Fruit fly (Drosophila melanogaster): Measurements from ENCODE around the gene CG7394.
"Not testable (repeated sequence)": the region's sequence is repeated elsewhere in the genome, so short reads cannot be mapped to it uniquely, and the experiment has no call there.

The CG7394 gene

DNA sequence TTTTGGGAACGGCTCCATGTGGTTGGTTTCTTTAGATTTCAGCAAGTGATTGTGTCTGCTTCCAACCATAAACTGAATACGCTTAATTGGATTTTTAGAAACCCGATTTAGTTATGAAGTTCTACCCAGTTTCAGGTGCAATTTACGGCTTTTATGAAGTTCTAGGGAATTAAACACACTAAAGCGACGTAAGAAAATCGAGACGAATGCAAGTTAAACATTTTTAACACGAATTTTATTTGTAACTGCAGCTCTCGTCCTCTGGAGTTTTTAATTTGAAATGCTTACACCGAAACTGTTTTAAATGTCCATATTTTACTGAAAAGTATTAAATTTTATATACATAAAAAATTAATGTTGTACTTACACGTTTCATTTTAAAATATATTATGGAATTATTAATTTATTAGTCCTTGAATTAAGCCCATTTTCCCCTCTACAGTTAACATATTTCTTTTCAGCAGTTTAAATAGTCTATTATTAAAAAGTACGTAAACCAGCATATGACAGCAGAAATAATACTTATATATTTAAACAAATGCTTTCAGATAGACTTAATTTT, 2.3 kb downstream of the CG7394 start, which contains the start of the genes CG46412 and CG33267:
TSS of gene CG46412 (minus strand) at position 101 of the 562 bp plus-strand sequence.
TSS of gene CG33267 (plus strand) at position 512 of the 562 bp plus-strand sequence.
- TF ChIP-seq sens (GFP tag) (peak; percentile 30), dm (GFP tag; optimal IDR thresholded peaks at IDR 0.05) (no peak)

- TF ChIP-seq Myb (GFP tag; optimal IDR thresholded peaks at IDR 0.05) = no peak
- no peak for TF ChIP-seq sob (GFP tag; IDR thresholded peaks at IDR 0.05)
- no peak for TF ChIP-seq CG4854 (GFP tag; optimal IDR thresholded peaks at IDR 0.05)
- TF ChIP-seq CG1529 (GFP tag; optimal IDR thresholded peaks at IDR 0.05) = no peak
- TF ChIP-seq CG3838 (GFP tag; optimal IDR thresholded peaks at IDR 0.05) = no peak
- TF ChIP-seq B-H1 (GFP tag; IDR thresholded peaks at IDR 0.05) = no peak
- TF ChIP-seq CG7839 (tag; optimal IDR thresholded peaks at IDR 0.05) = no peak
Measured at dm6 chr3L:11574563-11574962, 12.8 kb downstream of the CG7394 start, which contains the start of gene CG33490. Gene CG33490 (minus strand): TSS chr3L:11574663.

DNA sequence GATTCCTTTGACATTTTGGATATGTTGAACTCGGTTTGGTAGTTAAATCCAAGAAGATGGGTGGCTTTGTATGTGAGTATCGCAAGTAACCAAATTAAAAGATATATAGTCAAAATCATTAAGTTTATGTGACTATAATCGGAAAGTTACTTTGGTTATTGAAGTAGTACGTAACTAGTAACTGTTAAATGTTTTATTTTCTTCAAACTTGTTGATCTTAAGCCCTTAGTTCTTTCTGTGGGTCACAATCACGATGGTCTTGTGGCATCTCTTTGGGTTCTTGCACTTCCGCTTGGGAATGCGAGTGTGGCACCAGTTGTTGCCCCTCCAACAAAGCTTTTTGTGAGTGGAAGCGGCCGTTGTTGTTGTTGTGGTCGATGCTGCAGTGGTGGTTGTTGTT, 15.1 kb downstream of the CG7394 start, which contains the start of gene CG33489:
TSS of gene CG33489 (minus strand) at position 101 of the 400 bp plus-strand sequence.
- TF ChIP-seq CG18262 (tag; optimal IDR thresholded peaks at IDR 0.05); CG11398 (GFP tag; optimal IDR thresholded peaks at IDR 0.05); CG10366 (GFP tag; IDR thresholded peaks at IDR 0.05): not testable (repeated sequence)

DNA sequence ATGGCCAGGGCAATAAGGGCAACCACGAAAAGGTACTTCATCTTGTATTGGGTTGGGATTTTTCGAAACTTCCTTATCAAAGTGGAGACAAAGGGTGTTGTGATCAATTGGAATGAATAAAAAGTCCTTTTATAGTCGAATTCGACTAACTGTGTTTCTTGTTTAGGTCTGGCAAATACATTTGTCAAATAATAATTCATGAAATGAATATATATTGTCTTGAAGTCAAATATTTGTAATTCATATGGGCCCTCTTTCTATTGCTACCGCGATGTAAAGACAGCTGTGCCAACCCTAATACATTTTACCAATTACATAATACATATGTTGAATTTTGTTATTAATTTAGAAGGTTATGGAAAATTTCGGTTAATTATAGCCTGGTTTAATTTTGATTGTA, 15.6 kb downstream of the CG7394 start, which contains the start of gene CG33271:
TSS of gene CG33271 (minus strand) at position 101 of the 400 bp plus-strand sequence.
- TF ChIP-seq ttk (GFP tag; IDR thresholded peaks at IDR 0.05) = no peak
- TF ChIP-seq lbe (GFP tag; optimal IDR thresholded peaks at IDR 0.05) = no peak
- TF ChIP-seq Dfd (GFP tag; optimal IDR thresholded peaks at IDR 0.05) = no peak
- TF ChIP-seq hb (GFP tag; IDR thresholded peaks at IDR 0.05; ENCODE audit: partially characterized antibody) = no peak
- no peak for TF ChIP-seq CG4820 (GFP tag; optimal IDR thresholded peaks at IDR 0.05)
- TF ChIP-seq schlank (tag; optimal IDR thresholded peaks at IDR 0.05) = no peak
- no peak for TF ChIP-seq Spps (tag; optimal IDR thresholded peaks at IDR 0.05)
- TF ChIP-seq Side (GFP tag; optimal IDR thresholded peaks at IDR 0.05) = no peak
- no peak for TF ChIP-seq Abd-B (GFP tag; optimal IDR thresholded peaks at IDR 0.05)
- TF ChIP-seq CG3281 (GFP tag; optimal IDR thresholded peaks at IDR 0.05) = peak; percentile 31
- TF ChIP-seq chif (GFP tag; optimal IDR thresholded peaks at IDR 0.05) = no peak
- TF ChIP-seq CG13296 (GFP tag; optimal IDR thresholded peaks at IDR 0.05) = peak; percentile 2
- no peak for TF ChIP-seq sim (GFP tag; IDR thresholded peaks at IDR 0.05)
- no peak for TF ChIP-seq gro (GFP tag; optimal IDR thresholded peaks at IDR 0.05)
- TF ChIP-seq sens (GFP tag) = peak; percentile 12
- peak; percentile 31 for TF ChIP-seq Meics (GFP tag; optimal IDR thresholded peaks at IDR 0.05)
- no peak for TF ChIP-seq CG30403 (GFP tag; optimal IDR thresholded peaks at IDR 0.05)
- no peak for TF ChIP-seq CG3065 (GFP tag; optimal IDR thresholded peaks at IDR 0.05)
- peak; percentile 7 for TF ChIP-seq CG15269 (tag; optimal IDR thresholded peaks at IDR 0.05)
- no peak for TF ChIP-seq Hr39 (optimal IDR thresholded peaks at IDR 0.05)
- peak; percentile 13 for TF ChIP-seq CG2120 (GFP tag; optimal IDR thresholded peaks at IDR 0.05)
- no peak for TF ChIP-seq Dp (GFP tag; optimal IDR thresholded peaks at IDR 0.05)
- no peak for TF ChIP-seq tin (GFP tag; optimal IDR thresholded peaks at IDR 0.05)
- TF ChIP-seq CG9437 (GFP tag; optimal IDR thresholded peaks at IDR 0.05) = no peak
- no peak for TF ChIP-seq MBD-R2 (GFP tag; IDR thresholded peaks at IDR 0.05)
- peak; percentile 16 for TF ChIP-seq caup (GFP tag; optimal IDR thresholded peaks at IDR 0.05; ENCODE audit: severe bottlenecking)
- no peak for TF ChIP-seq Nf-YA (GFP tag; IDR thresholded peaks at IDR 0.05)
- no peak for TF ChIP-seq Camta (GFP tag; optimal IDR thresholded peaks at IDR 0.05)
- peak; percentile 40 for TF ChIP-seq CG15514 (GFP tag; optimal IDR thresholded peaks at IDR 0.05)
- no peak for TF ChIP-seq CrebB (tag; optimal IDR thresholded peaks at IDR 0.05)
- TF ChIP-seq Xbp1 (GFP tag; optimal IDR thresholded peaks at IDR 0.05) = no peak
- TF ChIP-seq HmgZ (tag; optimal IDR thresholded peaks at IDR 0.05) = no peak
- TF ChIP-seq CG10147 (GFP tag; optimal IDR thresholded peaks at IDR 0.05) = no peak
- peak; percentile 24 for TF ChIP-seq fd3F (GFP tag; optimal IDR thresholded peaks at IDR 0.05)
- TF ChIP-seq amos (GFP tag; IDR thresholded peaks at IDR 0.05; ENCODE audit: partially characterized antibody) = no peak
- no peak for TF ChIP-seq CG11398 (GFP tag; optimal IDR thresholded peaks at IDR 0.05)

All from whole organism, embryonic.